Fruit fly (Drosophila melanogaster): ENCODE results near the gene CG10477.

- TF ChIP-seq Sox102F (GFP tag; optimal IDR thresholded peaks at IDR 0.05) (no peak), Ets96B (tag; optimal IDR thresholded peaks at IDR 0.05) (peak; percentile 64)
Observed at dm6 chr3L:5988675-5989074, 45.7 kb downstream of the CG10477 start.
